Fruit fly (Drosophila melanogaster) whole organism, wandering third instar larva: Measurements from ENCODE around the gene TwdlX.

Experiments used
- Abd-B ChIP-seq: fragments of >200 bp; optimal IDR thresholded peaks from 2 replicates; lab custom pipeline; 2017; ENCODE audit warnings: missing biosample characterization, missing genetic modification characterization
- Hr78 ChIP-seq: fragments of >200 bp; optimal IDR thresholded peaks from 2 replicates; lab custom pipeline; 2017; ENCODE audit warnings: missing biosample characterization, missing genetic modification characterization
- Jra ChIP-seq: sonication (Bioruptor generic); optimal IDR thresholded peaks from 2 replicates; lab custom pipeline; 2016; ENCODE audit warnings: missing biosample characterization, missing genetic modification characterization
- OdsH ChIP-seq: fragments of 200-800 bp; sonication (Bioruptor generic); optimal IDR thresholded peaks from 2 replicates; lab custom pipeline; 2016; ENCODE audit warnings: missing biosample characterization, mild to moderate bottlenecking, missing genetic modification characterization
- dmrt93B ChIP-seq: fragments of 200-800 bp; sonication (Bioruptor generic); optimal IDR thresholded peaks from 2 replicates; lab custom pipeline; 2018; ENCODE audit warnings: missing biosample characterization, mild to moderate bottlenecking, missing genetic modification characterization
- foxo ChIP-seq, 2 experiments: fragments of 200-800 bp; sonication (Bioruptor generic); optimal IDR thresholded peaks; 2 replicates in 1 of 2; 3 replicates in 1 of 2; lab custom pipeline; 2016 to 2017; ENCODE audit warnings: missing biosample characterization in 2 of 2, missing genetic modification characterization in 2 of 2
- fru ChIP-seq: fragments of 200-800 bp; sonication (Bioruptor generic); optimal IDR thresholded peaks from 3 replicates; lab custom pipeline; 2016; ENCODE audit warnings: missing biosample characterization, mild to moderate bottlenecking, missing genetic modification characterization
- jim ChIP-seq: fragments of 175-275, 200-325 bp; sonication (Bioruptor generic); optimal IDR thresholded peaks from 2 replicates; lab custom pipeline; 2016; ENCODE audit warnings: missing biosample characterization, mild to moderate bottlenecking, missing genetic modification characterization
- lola ChIP-seq: fragments of >200 bp; optimal IDR thresholded peaks from 2 replicates; lab custom pipeline; 2017; ENCODE audit warnings: missing biosample characterization, missing genetic modification characterization
- psq ChIP-seq: fragments of 200-800 bp; sonication (Bioruptor generic); optimal IDR thresholded peaks from 3 replicates; lab custom pipeline; 2017; ENCODE audit warnings: missing biosample characterization, mild to moderate bottlenecking, missing genetic modification characterization, moderate library complexity

- TF ChIP-seq lola (GFP tag; lab: Kevin White, UChicago) = no peak
- no peak for TF ChIP-seq Abd-B (GFP tag; lab: Kevin White, UChicago)
- no peak for TF ChIP-seq OdsH
- no peak for TF ChIP-seq Hr78
- TF ChIP-seq foxo (GFP tag; optimal IDR thresholded peaks at IDR 0.05; lab: Kevin White, UChicago) = no peak
- TF ChIP-seq psq (GFP tag; lab: Kevin White, UChicago) = no peak
- no peak for TF ChIP-seq Jra (GFP tag; lab: Kevin White, UChicago)
- no peak for TF ChIP-seq jim (GFP tag; lab: Kevin White, UChicago)
- no peak for TF ChIP-seq fru (GFP tag; lab: Kevin White, UChicago)
- no peak for TF ChIP-seq dmrt93B
Observed at dm6 chrX:16780244-16780643, 49.4 kb downstream of the TwdlX start.
